Worm (Caenorhabditis elegans) whole organism, midembryonic: ENCODE measurements around the gene F35E8.2.

Experiments used
- tab-1 ChIP-seq: fragments of 200-800 bp; sonication (Bioruptor generic); IDR thresholded peaks from 2 replicates; pipeline ENCODE4 v1.3.6; 2022; ENCODE audit warnings: missing genetic modification characterization, missing compliant biosample characterization
- ztf-29 ChIP-seq: fragments of 200-800 bp; sonication (Bioruptor generic); IDR thresholded peaks from 2 replicates; pipeline ENCODE4 v1.3.6; 2022; ENCODE audit warnings: missing genetic modification reagents, missing genetic modification characterization, missing compliant biosample characterization

DNA sequence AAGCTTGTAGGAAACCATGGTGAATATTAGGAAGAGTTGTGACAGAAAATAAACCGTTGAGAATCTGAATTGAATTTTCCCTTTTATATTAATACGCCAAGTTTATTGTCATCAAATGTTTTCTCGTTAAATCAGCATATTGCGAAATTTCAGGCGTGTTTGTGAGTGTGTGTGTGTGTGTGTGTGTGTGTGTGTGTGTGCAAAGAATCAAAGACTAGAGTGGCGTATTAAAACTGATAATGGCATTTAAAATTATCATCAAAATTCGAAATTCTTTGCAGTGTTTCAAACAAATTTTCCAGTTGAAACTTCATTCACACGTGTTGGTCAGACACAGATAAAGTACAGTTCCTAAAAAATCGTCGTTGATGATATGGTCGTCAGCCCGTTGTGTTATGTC, 10.5 kb downstream of the F35E8.2 start, which contains the start of gene gst-38:
- TF ChIP-seq ztf-29 (GFP tag; lab: Robert Waterston, UW) = no peak
- TF ChIP-seq tab-1 (GFP tag; lab: Robert Waterston, UW) = no peak
